Worm (Caenorhabditis elegans): Measurements from ENCODE around the gene ipla-5.

ce11 chrIV:8665778-8666177 is 49.3 kb upstream of the ipla-5 start:
- TF ChIP-seq hmbx-1 (tag; optimal IDR thresholded peaks at IDR 0.05) (no peak), flt-1 (GFP tag; IDR thresholded peaks at IDR 0.05) (no peak), ama-1 (optimal IDR thresholded peaks at IDR 0.05) (no peak), ceh-36 (tag; optimal IDR thresholded peaks at IDR 0.05) (no peak)

Data from whole organism, early embryonic.